Worm (Caenorhabditis elegans) whole organism, L4/young adult: ENCODE measurements around the gene C24D10.5.

ENCODE experiments used
- W03F9.2 ChIP-seq: fragments of 150-350 bp; optimal IDR thresholded peaks from 2 replicates; lab custom pipeline; 2014; ENCODE audit warnings: missing biosample characterization, missing genetic modification characterization
- him-1 ChIP-seq: sonication (generic microtip); optimal IDR thresholded peaks from 2 replicates; lab custom pipeline; 2016; ENCODE audit warnings: missing genotype, missing genetic modification reagents, missing genetic modification characterization, missing compliant biosample characterization

DNA sequence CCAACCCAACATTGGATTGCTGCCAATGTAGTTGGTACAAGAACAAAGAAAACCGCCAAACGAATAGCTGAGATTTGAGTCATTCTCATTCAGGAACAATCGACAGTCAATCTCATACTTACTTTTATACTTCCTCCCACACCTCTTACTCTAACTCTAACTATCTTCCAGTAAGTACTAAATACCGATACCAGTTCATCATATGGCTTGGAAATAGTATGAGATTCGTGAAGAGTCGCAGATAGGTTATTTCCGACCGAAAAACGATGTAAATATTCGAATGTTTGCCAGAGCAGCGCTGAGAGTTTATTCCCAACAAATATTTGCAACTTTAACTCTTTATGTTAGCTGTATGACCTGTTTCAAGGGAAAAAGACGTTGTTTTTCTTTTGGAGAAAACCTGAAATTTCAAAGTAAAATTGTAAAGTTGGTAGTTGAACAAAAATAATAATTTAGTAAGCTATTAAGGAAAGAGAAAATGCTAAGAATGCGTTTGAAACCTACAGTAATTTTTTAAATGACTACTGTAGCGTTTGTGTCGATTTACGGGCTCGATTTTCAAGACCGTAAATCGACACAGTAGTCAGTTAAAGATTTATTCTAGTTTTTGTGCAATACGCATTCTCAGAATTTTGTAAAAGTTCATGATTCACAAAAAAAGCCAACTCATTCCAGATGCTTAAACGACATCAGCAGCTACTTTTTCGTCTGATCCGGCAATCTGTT is 36.8 kb downstream of the C24D10.5 start, which contains the start of the genes W03F8.6 and mtrf-1L:
- no peak for TF ChIP-seq W03F9.2 (tag; lab: Kevin White, UChicago)
- TF ChIP-seq him-1 (tag; lab: Kevin White, UChicago), result no peak
